Worm (Caenorhabditis elegans) whole organism, mixed stage, embryonic: ENCODE results near the gene ZK721.3.

Experiments used
- bed-3 ChIP-seq: fragments of 200-800 bp; sonication (Bioruptor generic); optimal IDR thresholded peaks from 3 replicates; lab custom pipeline; 2018; ENCODE audit warnings: mild to moderate bottlenecking, missing genetic modification characterization, moderate library complexity, missing compliant biosample characterization
- unc-62 ChIP-seq: fragments of 150-350 bp; optimal IDR thresholded peaks from 2 replicates; lab custom pipeline; 2014; ENCODE audit warnings: missing biosample characterization, missing genetic modification reagents, missing genetic modification characterization
- ztf-11 ChIP-seq: fragments of 150-350 bp; optimal IDR thresholded peaks from 2 replicates; lab custom pipeline; 2014; ENCODE audit warnings: missing biosample characterization, missing genetic modification characterization

- TF ChIP-seq ztf-11 (tag; lab: Kevin White, UChicago), result no peak
- TF ChIP-seq unc-62 (GFP tag; lab: Kevin White, UChicago), result no peak
- no peak for TF ChIP-seq bed-3 (GFP tag; lab: Kevin White, UChicago)
These were observed 13.3 kb downstream of the ZK721.3 start for ce11 chrX:8797653-8798052.
